Worm (Caenorhabditis elegans) whole organism, L4/young adult: ENCODE measurements around the gene C39D10.7.

ENCODE experiments used
- W03F9.2 ChIP-seq: fragments of 150-350 bp; optimal IDR thresholded peaks from 2 replicates; lab custom pipeline; 2014; ENCODE audit warnings: missing biosample characterization, missing genetic modification characterization
- dao-5 ChIP-seq: sonication (generic microtip); optimal IDR thresholded peaks from 2 replicates; lab custom pipeline; 2016; ENCODE audit warnings: missing genotype, missing genetic modification characterization, moderate library complexity, missing compliant biosample characterization
- him-1 ChIP-seq: sonication (generic microtip); optimal IDR thresholded peaks from 2 replicates; lab custom pipeline; 2016; ENCODE audit warnings: missing genotype, missing genetic modification reagents, missing genetic modification characterization, missing compliant biosample characterization

DNA sequence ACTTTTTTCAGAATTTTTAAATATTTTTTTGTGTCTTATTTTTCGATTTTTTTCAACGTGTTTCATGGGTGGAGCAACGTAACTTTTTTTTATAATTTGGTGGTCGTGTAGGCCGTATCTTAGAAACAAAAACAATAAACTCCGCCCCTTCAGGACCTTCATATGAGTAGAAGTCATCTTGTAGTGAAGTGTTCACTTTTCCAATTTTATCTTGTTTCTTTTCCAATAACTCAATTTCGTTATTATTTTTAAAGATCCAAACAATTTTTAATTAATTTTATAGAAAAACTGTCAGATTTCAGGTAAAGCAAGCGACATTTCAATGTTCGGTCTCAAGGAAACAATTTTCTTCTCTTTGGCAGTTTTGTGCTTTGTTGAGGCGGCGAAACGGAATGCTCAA, 24.8 kb downstream of the C39D10.7 start, which contains the start of gene C39D10.2:
- TF ChIP-seq W03F9.2 (tag; lab: Kevin White, UChicago) (no peak), dao-5 (tag; lab: Kevin White, UChicago) (no peak), him-1 (tag; lab: Kevin White, UChicago) (no peak)
